Fruit fly (Drosophila melanogaster) whole organism, pupa: ENCODE data around the gene CG32099.

Source experiments
- CG10348 ChIP-seq: fragments of 200-800 bp; sonication (Bioruptor generic); IDR thresholded peaks from 2 replicates; pipeline ENCODE4 v1.3.6; 2022; ENCODE audit warnings: missing biosample characterization, missing genetic modification characterization
- CG12605 ChIP-seq: fragments of 200-800 bp; sonication (Bioruptor generic); IDR thresholded peaks from 2 replicates; pipeline ENCODE4 v1.3.6; 2022; ENCODE audit warnings: missing biosample characterization, missing genetic modification characterization
- CG13204 ChIP-seq: fragments of 200-800 bp; sonication (Bioruptor generic); optimal IDR thresholded peaks from 2 replicates; lab custom pipeline; 2018; ENCODE audit warnings: missing biosample characterization, mild to moderate bottlenecking, missing genetic modification characterization, moderate library complexity
- CG14655 ChIP-seq: fragments of 200-800 bp; sonication (Bioruptor generic); optimal IDR thresholded peaks from 3 replicates; lab custom pipeline; 2017; ENCODE audit warnings: mild to moderate bottlenecking, missing biosample characterization, missing genetic modification reagents, missing genetic modification characterization
- CG15710 ChIP-seq: fragments of 200-800 bp; sonication (Bioruptor generic); optimal IDR thresholded peaks from 2 replicates; lab custom pipeline; 2018; ENCODE audit warnings: missing biosample characterization, mild to moderate bottlenecking, missing genetic modification characterization, moderate library complexity
- CG17806 ChIP-seq: fragments of 200-800 bp; sonication (Bioruptor generic); optimal IDR thresholded peaks from 2 replicates; lab custom pipeline; 2018; ENCODE audit warnings: missing biosample characterization, mild to moderate bottlenecking, missing genetic modification characterization, moderate library complexity
- CG32121 ChIP-seq: fragments of 200-800 bp; sonication (Bioruptor generic); IDR thresholded peaks from 2 replicates; pipeline ENCODE4 v1.3.6; 2022; ENCODE audit warnings: missing biosample characterization, missing genetic modification characterization
- CG34367 ChIP-seq: fragments of 200-800 bp; sonication (Bioruptor generic); optimal IDR thresholded peaks from 2 replicates; lab custom pipeline; 2018; ENCODE audit warnings: missing biosample characterization, mild to moderate bottlenecking, missing genetic modification characterization
- CG4496 ChIP-seq: fragments of 200-800 bp; sonication (Bioruptor generic); IDR thresholded peaks from 3 replicates; pipeline ENCODE4 v1.3.6; 2022; ENCODE audit warnings: missing biosample characterization, missing genetic modification characterization
- CG8159 ChIP-seq: fragments of 200-800 bp; sonication (Bioruptor generic); optimal IDR thresholded peaks from 3 replicates; lab custom pipeline; 2018; ENCODE audit warnings: missing biosample characterization, mild to moderate bottlenecking, missing genetic modification characterization, moderate library complexity
- CG8301 ChIP-seq: fragments of 200-800 bp; sonication (Bioruptor generic); optimal IDR thresholded peaks from 2 replicates; lab custom pipeline; 2018; ENCODE audit warnings: missing biosample characterization, mild to moderate bottlenecking, missing genetic modification characterization
- CG9948 ChIP-seq: fragments of 200-800 bp; sonication (Bioruptor generic); optimal IDR thresholded peaks from 2 replicates; lab custom pipeline; 2018; ENCODE audit warnings: missing biosample characterization, mild to moderate bottlenecking, missing genetic modification characterization, moderate library complexity
- D1 ChIP-seq: fragments of 200-800 bp; sonication (Bioruptor generic); optimal IDR thresholded peaks from 2 replicates; lab custom pipeline; 2018; ENCODE audit warnings: missing biosample characterization, mild to moderate bottlenecking, missing genetic modification characterization, moderate library complexity
- EcR ChIP-seq: fragments of 200-800 bp; sonication (Bioruptor generic); optimal IDR thresholded peaks from 3 replicates; lab custom pipeline; 2019; ENCODE audit warnings: missing biosample characterization, missing genetic modification characterization, mild to moderate bottlenecking, moderate library complexity, missing genetic modification reagents
- Ets98B ChIP-seq: fragments of 200-800 bp; sonication (Bioruptor generic); IDR thresholded peaks from 2 replicates; pipeline ENCODE4 v1.3.6; 2022; ENCODE audit warnings: missing biosample characterization, missing genetic modification characterization
- Pif1A ChIP-seq: fragments of 200-800 bp; sonication (Bioruptor generic); optimal IDR thresholded peaks from 3 replicates; lab custom pipeline; 2016; ENCODE audit warnings: missing biosample characterization, missing genetic modification characterization
- Pif1B ChIP-seq: fragments of 200-800 bp; sonication (Bioruptor generic); optimal IDR thresholded peaks from 3 replicates; lab custom pipeline; 2016; ENCODE audit warnings: missing biosample characterization, missing genetic modification characterization
- Snoo ChIP-seq: fragments of 200-800 bp; sonication (Bioruptor generic); optimal IDR thresholded peaks from 3 replicates; lab custom pipeline; 2017; ENCODE audit warnings: missing biosample characterization, mild to moderate bottlenecking, missing genetic modification characterization, inconsistent platforms
- fd96Ca ChIP-seq: fragments of 200-800 bp; sonication (Bioruptor generic); IDR thresholded peaks from 3 replicates; pipeline ENCODE4 v1.3.6; 2022; ENCODE audit warnings: missing biosample characterization, missing genetic modification characterization
- gl ChIP-seq: fragments of 200-800 bp; sonication (Bioruptor generic); optimal IDR thresholded peaks from 2 replicates; lab custom pipeline; 2018; ENCODE audit warnings: missing biosample characterization, mild to moderate bottlenecking, missing genetic modification characterization
- rn ChIP-seq: fragments of 200-800 bp; sonication (Bioruptor generic); IDR thresholded peaks from 2 replicates; pipeline ENCODE4 v1.3.6; 2022; ENCODE audit warnings: missing biosample characterization, missing genetic modification characterization

Gene CG32099

dm6 chr3L:12145709-12146694 lies 3.1 kb upstream of the CG32099 start, which contains the start of the genes eIF3l and Nrx-IV:
Gene eIF3l, minus strand, starts transcription at chr3L:12146097.
Gene Nrx-IV, plus strand, starts transcription at chr3L:12146519.
- TF ChIP-seq Pif1B (GFP tag; lab: Kevin White, UChicago) (no peak), CG34367 (no peak), CG4496 (0 out of 3 replicates have a peak, but pooled peaks have one; percentile 16), Ets98B (GFP tag; lab: Robert Waterston, UW) (no peak), CG9948 (no peak), CG17806 (tag; lab: Kevin White, UChicago) (no peak)

DNA sequence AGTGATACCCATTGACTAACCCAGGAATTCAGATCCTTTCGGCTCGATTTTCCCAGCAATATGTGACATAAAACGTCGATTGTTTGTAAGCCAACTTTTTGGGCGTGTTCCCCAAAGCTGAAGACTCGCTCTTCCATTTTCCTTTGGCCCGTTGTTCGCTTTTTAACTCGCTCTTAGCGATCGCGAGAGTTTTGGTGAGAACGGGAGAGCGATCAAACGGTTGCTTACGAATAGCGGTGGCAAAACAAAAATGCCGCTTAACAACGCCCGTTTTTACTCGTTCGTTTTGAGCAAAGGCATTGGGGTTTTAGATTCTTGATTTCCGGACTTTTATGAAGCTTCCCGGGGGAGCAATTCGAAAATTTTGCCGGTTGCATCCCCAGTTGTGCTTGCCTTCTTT lies 2.1 kb upstream of the CG32099 start:
- no peak for TF ChIP-seq rn

DNA sequence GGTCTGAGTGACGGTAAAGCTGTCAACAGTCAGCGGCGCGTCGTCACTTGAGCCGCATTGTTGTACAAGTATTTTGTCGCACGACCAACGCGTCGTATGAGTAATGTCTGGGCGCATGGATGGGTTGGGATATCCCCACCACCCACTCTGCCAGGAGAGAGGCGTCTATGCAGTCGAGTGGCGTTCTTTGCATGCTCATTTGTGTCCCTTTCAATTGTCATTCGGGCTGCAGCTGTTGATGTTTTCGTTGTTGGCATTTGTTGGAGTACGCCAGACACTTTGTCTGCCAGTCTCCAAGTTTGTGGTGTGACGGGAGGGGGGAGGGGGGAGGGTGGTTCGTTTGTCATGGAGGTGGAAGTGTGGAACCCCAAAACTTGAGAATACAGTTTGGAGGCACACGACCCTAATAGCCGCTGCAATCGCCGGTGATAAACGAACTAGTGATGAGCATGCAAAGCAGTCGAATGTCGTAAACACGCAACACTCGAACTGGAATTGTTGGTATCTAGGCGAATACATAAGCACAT lies 13.1 kb downstream of the CG32099 start:
- TF ChIP-seq CG4496 = no peak
- no peak for TF ChIP-seq Snoo
- TF ChIP-seq CG8159 = no peak
- TF ChIP-seq fd96Ca (GFP tag; lab: Robert Waterston, UW) = no peak
- no peak for TF ChIP-seq CG17806 (tag; lab: Kevin White, UChicago)
- no peak for TF ChIP-seq CG9948
- no peak for TF ChIP-seq CG13204 (GFP tag; lab: Kevin White, UChicago)

- TF ChIP-seq Ets98B (GFP tag; lab: Robert Waterston, UW) (0 out of 2 replicates have a peak, but pooled peaks have one; percentile 14), CG10348 (no peak), CG9948 (no peak), CG4496 (peak; percentile 52; the same call in 2 of the 3 replicates)
Measured at dm6 chr3L:12163082-12163481, 14.0 kb downstream of the CG32099 start.

DNA sequence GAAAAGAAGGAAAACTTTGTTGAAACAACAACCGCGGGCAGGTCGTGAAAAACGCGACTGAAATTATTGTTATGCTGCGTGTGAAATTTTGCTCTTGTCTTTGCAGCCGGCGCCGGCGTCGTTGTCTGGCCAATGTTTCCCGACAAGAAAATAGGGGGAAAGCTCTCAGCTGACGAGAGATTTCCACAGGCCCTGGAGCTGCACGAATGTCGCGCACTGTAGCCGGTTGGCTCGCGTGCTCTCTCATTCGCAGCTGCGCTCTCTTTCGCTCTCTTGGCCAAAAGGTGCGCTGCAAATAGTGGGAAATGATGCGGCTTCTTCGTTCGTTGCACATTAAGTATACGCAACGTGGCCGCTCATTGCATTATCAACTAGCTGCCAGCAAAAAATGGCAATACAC lies 14.6 kb downstream of the CG32099 start, which contains the start of gene CG9760:
CG9760 (minus strand) TSS at position 43 of the 400 bp plus-strand sequence.
- TF ChIP-seq CG4496 (peak; percentile 80; the same call in 2 of the 3 replicates), Snoo (no peak), CG8159 (no peak), CG12605 (GFP tag; lab: Robert Waterston, UW) (no peak), rn (no peak), CG13204 (GFP tag; lab: Kevin White, UChicago) (no peak), fd96Ca (GFP tag; lab: Robert Waterston, UW) (peak; percentile 65; the same call in 2 of the 3 replicates), Pif1A (GFP tag; lab: Kevin White, UChicago) (no peak), CG32121 (GFP tag; lab: Robert Waterston, UW) (peak; percentile 62; the same call in 1 of the 2 replicates), CG10348 (no peak), D1 (tag; lab: Kevin White, UChicago) (no peak), CG17806 (tag; lab: Kevin White, UChicago) (no peak), CG8301 (tag; lab: Kevin White, UChicago) (no peak)

DNA sequence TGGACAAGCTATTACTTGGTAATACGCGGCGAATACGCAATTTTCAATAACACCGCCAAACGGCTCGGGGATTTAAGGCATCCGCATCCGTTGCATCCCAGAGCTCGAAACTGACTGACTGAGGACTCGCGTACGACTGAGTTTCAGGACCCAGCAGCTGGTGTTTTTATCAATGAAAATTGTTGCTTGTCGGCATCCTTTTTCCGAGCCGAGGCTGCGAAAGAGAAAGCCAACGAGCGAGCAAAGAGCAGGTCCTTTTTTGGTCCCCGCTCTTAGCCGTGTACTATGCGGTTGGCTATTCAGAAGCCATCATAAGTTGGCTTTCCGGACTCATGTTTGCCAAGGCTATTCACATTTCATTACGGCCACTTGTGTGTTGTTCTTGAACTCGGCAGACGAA lies 26.3 kb downstream of the CG32099 start, which contains the start of gene Rh7:
Rh7 (minus strand) TSS at position 101 of the 400 bp plus-strand sequence.
- TF ChIP-seq gl (tag; lab: Kevin White, UChicago) (no peak), rn (no peak), Pif1A (GFP tag; lab: Kevin White, UChicago) (no peak), CG32121 (GFP tag; lab: Robert Waterston, UW) (no peak), fd96Ca (GFP tag; lab: Robert Waterston, UW) (no peak), D1 (tag; lab: Kevin White, UChicago) (no peak), Pif1B (GFP tag; lab: Kevin White, UChicago) (no peak), EcR (no peak), Ets98B (GFP tag; lab: Robert Waterston, UW) (no peak), CG4496 (no peak), Snoo (no peak), CG14655 (GFP tag; lab: Kevin White, UChicago) (no peak), CG8301 (tag; lab: Kevin White, UChicago) (no peak), CG13204 (GFP tag; lab: Kevin White, UChicago) (no peak), CG10348 (no peak), CG8159 (no peak), CG15710 (no peak), CG12605 (GFP tag; lab: Robert Waterston, UW) (no peak), CG34367 (no peak)

DNA sequence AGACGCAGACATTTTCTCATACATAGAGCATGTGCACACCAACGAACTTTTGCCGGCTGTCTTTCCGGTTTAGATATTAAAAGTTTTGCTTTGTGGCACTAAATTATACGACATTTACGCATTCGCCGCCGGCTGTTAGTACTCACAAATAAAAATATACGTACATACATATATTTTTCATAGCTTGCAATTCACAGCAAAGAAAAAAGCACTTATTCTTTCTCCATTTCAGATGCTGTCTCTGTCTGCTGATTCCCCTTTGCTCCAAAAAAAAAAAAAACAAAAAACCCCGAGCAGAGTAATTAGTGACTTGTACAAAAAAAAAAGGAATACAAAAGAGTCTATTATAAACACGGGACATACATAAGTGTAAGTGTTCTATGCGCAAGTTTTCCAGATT lies 28.2 kb downstream of the CG32099 start, which contains the start of gene CAH2:
CAH2 (plus strand) TSS at position 301 of the 400 bp plus-strand sequence.
- TF ChIP-seq CG13204 (GFP tag; lab: Kevin White, UChicago) (no peak), gl (tag; lab: Kevin White, UChicago) (no peak), CG34367 (no peak), CG17806 (tag; lab: Kevin White, UChicago) (no peak), CG12605 (GFP tag; lab: Robert Waterston, UW) (no peak), Pif1B (GFP tag; lab: Kevin White, UChicago) (no peak), rn (no peak), Snoo (no peak), CG14655 (GFP tag; lab: Kevin White, UChicago) (no peak), Pif1A (GFP tag; lab: Kevin White, UChicago) (no peak), CG10348 (no peak), Ets98B (GFP tag; lab: Robert Waterston, UW) (no peak), CG32121 (GFP tag; lab: Robert Waterston, UW) (no peak), D1 (tag; lab: Kevin White, UChicago) (no peak), fd96Ca (GFP tag; lab: Robert Waterston, UW) (no peak), CG8301 (tag; lab: Kevin White, UChicago) (no peak), CG8159 (no peak)
